Worm (Caenorhabditis elegans) whole organism, late embryonic: ENCODE data around the gene lgc-49.

Source experiments
- C38D4.7 ChIP-seq: fragments of 200-800 bp; sonication (Bioruptor generic); optimal IDR thresholded peaks from 2 replicates; lab custom pipeline; 2018; ENCODE audit warnings: mild to moderate bottlenecking, missing genetic modification characterization, moderate library complexity, missing compliant biosample characterization
- T23F11.4 ChIP-seq: fragments of 200-800 bp; sonication (Bioruptor generic); optimal IDR thresholded peaks from 2 replicates; lab custom pipeline; 2018; ENCODE audit warnings: mild to moderate bottlenecking, missing genetic modification characterization, missing compliant biosample characterization
- ceh-2 ChIP-seq: sonication (generic microtip); optimal IDR thresholded peaks from 2 replicates; lab custom pipeline; 2016; ENCODE audit warnings: missing genotype, missing genetic modification characterization, missing compliant biosample characterization
- elt-2 ChIP-seq: sonication (generic microtip); optimal IDR thresholded peaks from 2 replicates; lab custom pipeline; 2016; ENCODE audit warnings: missing genetic modification reagents, missing genetic modification characterization, missing compliant biosample characterization
- ets-4 ChIP-seq: sonication (generic microtip); optimal IDR thresholded peaks from 2 replicates; lab custom pipeline; 2016; ENCODE audit warnings: missing genetic modification characterization, missing compliant biosample characterization
- nfya-1 ChIP-seq: sonication (generic microtip); optimal IDR thresholded peaks from 2 replicates; lab custom pipeline; 2017; ENCODE audit warnings: missing genetic modification characterization, mild to moderate bottlenecking, missing compliant biosample characterization, antibody characterized with exemption, moderate library complexity
- nhr-11 ChIP-seq: fragments of 150-350 bp; optimal IDR thresholded peaks from 2 replicates; lab custom pipeline; 2014; ENCODE audit warnings: missing biosample characterization, missing genetic modification characterization
- npax-4 ChIP-seq: sonication (generic microtip); optimal IDR thresholded peaks from 2 replicates; lab custom pipeline; 2016; ENCODE audit warnings: missing genetic modification characterization, missing compliant biosample characterization
- pha-4 ChIP-seq: fragments of 150-350 bp; optimal IDR thresholded peaks from 2 replicates; lab custom pipeline; 2018; ENCODE audit warnings: missing biosample characterization, missing genetic modification reagents, missing genetic modification characterization
- unc-55 ChIP-seq: sonication (generic microtip); optimal IDR thresholded peaks from 2 replicates; lab custom pipeline; 2017; ENCODE audit warnings: missing biosample characterization, missing genetic modification reagents, missing genetic modification characterization
- ztf-16 ChIP-seq: sonication (generic microtip); optimal IDR thresholded peaks from 2 replicates; lab custom pipeline; 2017; ENCODE audit warnings: missing genetic modification characterization, missing compliant biosample characterization

ce11 chrV:11171906-11172305 is 19.2 kb upstream of the lgc-49 start, which contains the start of gene T19C4.5:
- TF ChIP-seq ceh-2 (no peak), ztf-16 (no peak), pha-4 (no peak), unc-55 (GFP tag; lab: Kevin White, UChicago) (no peak), T23F11.4 (GFP tag; lab: Kevin White, UChicago) (no peak), nhr-11 (tag; lab: Kevin White, UChicago) (no peak), npax-4 (tag; lab: Kevin White, UChicago) (no peak), nfya-1 (tag; lab: Kevin White, UChicago) (no peak), C38D4.7 (GFP tag; lab: Kevin White, UChicago) (no peak), elt-2 (tag; lab: Kevin White, UChicago) (no peak), ets-4 (no peak)
